Fruit fly (Drosophila melanogaster) whole organism, prepupa: ENCODE measurements around the gene CG5674.
A peak's percentile ranks its signal among the peaks of the same experiment; 100 is the strongest.

Experiments used
- CG11294 ChIP-seq: fragments of 200-800 bp; sonication (Bioruptor generic); IDR thresholded peaks from 2 replicates; pipeline ENCODE4 v1.3.6; 2022; ENCODE audit warnings: missing biosample characterization, missing genetic modification characterization
- Ets96B ChIP-seq: fragments of 200-800 bp; optimal IDR thresholded peaks from 2 replicates; lab custom pipeline; 2019; ENCODE audit warnings: missing biosample characterization, mild to moderate bottlenecking, missing genetic modification characterization, moderate library complexity
- Gug ChIP-seq: fragments of 200-800 bp; sonication (Bioruptor generic); IDR thresholded peaks from 2 replicates; pipeline ENCODE4 v1.3.6; 2022; ENCODE audit warnings: missing biosample characterization, missing genetic modification characterization

dm6 chr2L:17963071-17963567 lies at the start of gene CG5674:
- no peak for TF ChIP-seq Ets96B
- no peak for TF ChIP-seq Gug (GFP tag; lab: Robert Waterston, UW)
- TF ChIP-seq CG11294: 0 out of 2 replicates have a peak, but pooled peaks have one; percentile 22
